Fruit fly (Drosophila melanogaster) Kc167 (cell line): ENCODE data around the gene CG5866.

Source experiments
- h ChIP-seq: fragments of >200 bp; optimal IDR thresholded peaks from 3 replicates; lab custom pipeline; 2018; ENCODE audit warnings: missing external identifiers
- psq ChIP-seq: fragments of >200 bp; optimal IDR thresholded peaks from 2 replicates; lab custom pipeline; 2017; ENCODE audit warnings: missing external identifiers

dm6 chr3R:17379051-17379450 is 36.5 kb upstream of the CG5866 start:
- TF ChIP-seq psq (no peak), h (lab: Kevin White, UChicago) (no peak)
